Worm (Caenorhabditis elegans) whole organism, early embryonic: ENCODE data around the gene C30G4.4.

Experiments used
- ama-1 ChIP-seq: fragments of 150-350 bp; optimal IDR thresholded peaks from 2 replicates; lab custom pipeline; 2014
- sea-1 ChIP-seq: fragments of 200-800 bp; sonication (Bioruptor generic); conservative IDR thresholded peaks from 2 replicates; pipeline ENCODE4 v1.3.6; 2022; ENCODE audit warnings: missing genetic modification characterization, missing compliant biosample characterization
- tbx-11 ChIP-seq: fragments of 200-800 bp; sonication (Bioruptor generic); IDR thresholded peaks from 2 replicates; pipeline ENCODE4 v1.3.6; 2022; ENCODE audit warnings: missing genetic modification characterization, missing compliant biosample characterization
- tbx-37 ChIP-seq: fragments of 200-800 bp; sonication (Bioruptor generic); conservative IDR thresholded peaks from 2 replicates; pipeline ENCODE4 v1.3.6; 2022; ENCODE audit warnings: missing genetic modification reagents, missing genetic modification characterization, missing compliant biosample characterization
- tra-4 ChIP-seq: sonication (generic microtip); optimal IDR thresholded peaks from 2 replicates; lab custom pipeline; 2017; ENCODE audit warnings: missing genetic modification characterization, missing compliant biosample characterization

DNA sequence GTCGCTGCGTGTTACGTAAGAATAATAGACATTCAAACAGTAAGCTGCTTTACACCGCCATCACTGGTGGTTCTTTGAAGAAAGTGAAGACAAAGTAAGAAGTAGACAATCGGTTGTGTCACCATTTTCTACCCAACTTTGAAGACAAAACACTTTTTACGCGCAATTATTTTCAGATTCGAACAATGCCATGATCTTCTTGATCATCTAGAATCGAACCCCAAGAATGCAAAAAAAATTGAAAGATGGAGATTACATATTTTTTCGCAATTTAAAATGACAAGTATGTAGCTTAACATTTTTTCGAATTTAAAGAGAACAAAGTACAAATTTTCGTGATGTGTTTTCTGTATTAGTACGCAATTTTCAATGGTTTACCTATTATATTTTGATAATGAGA lies 51.1 kb downstream of the C30G4.4 start, which contains the start of gene F35B3.4:
- TF ChIP-seq tbx-37 (GFP tag; lab: Robert Waterston, UW) (no peak), ama-1 (no peak), tbx-11 (no peak), tra-4 (tag; lab: Kevin White, UChicago) (no peak), sea-1 (GFP tag; lab: Robert Waterston, UW) (no peak)
